Worm (Caenorhabditis elegans): ENCODE results near the gene F38A5.6.

ce11 chrIV:6607059-6607458 is 9.9 kb upstream of the F38A5.6 start:
- no peak for TF ChIP-seq ama-1 (optimal IDR thresholded peaks at IDR 0.05)
- no peak for TF ChIP-seq F13C5.2 (tag; optimal IDR thresholded peaks at IDR 0.05)
- TF ChIP-seq tbx-37 (GFP tag; conservative IDR thresholded peaks at IDR 0.05) = no peak
- TF ChIP-seq flt-1 (GFP tag; IDR thresholded peaks at IDR 0.05) = no peak
- TF ChIP-seq hmg-4 (GFP tag; optimal IDR thresholded peaks at IDR 0.05) = no peak
- TF ChIP-seq scrt-1 (GFP tag; IDR thresholded peaks at IDR 0.05) = no peak
- TF ChIP-seq B0310.2 (tag; optimal IDR thresholded peaks at IDR 0.05) = no peak
- no peak for TF ChIP-seq pes-1 (GFP tag; IDR thresholded peaks at IDR 0.05)
- no peak for TF ChIP-seq aly-1 (tag; optimal IDR thresholded peaks at IDR 0.05)
- TF ChIP-seq hmbx-1 (tag; optimal IDR thresholded peaks at IDR 0.05) = no peak
- TF ChIP-seq ceh-13 (GFP tag; optimal IDR thresholded peaks at IDR 0.05) = no peak

All from whole organism, early embryonic.